Fruit fly (Drosophila melanogaster): ENCODE results near the gene Or23a.

DNA sequence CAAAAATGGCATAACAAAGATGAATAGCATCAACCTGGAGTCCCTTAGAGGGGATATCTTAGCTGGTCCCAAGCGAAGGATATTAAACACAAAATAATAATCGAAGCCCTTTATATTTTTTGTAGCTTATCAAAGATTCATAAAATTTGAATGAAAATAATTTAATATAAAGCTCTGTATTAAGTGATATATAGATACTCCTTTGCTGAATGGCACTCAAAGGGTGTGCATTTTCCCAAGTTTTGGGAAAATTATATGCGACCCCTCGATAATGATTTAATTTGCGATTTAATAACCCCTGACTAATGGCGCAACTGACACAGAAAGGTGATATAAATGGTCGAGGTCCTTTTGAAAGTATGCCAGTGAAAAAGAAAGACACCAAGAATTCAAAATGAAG lies at the start of gene Or23a:
- TF ChIP-seq Mio (GFP tag; optimal IDR thresholded peaks at IDR 0.05) (no peak), CG32264 (GFP tag; optimal IDR thresholded peaks at IDR 0.05) (no peak), Jra (GFP tag; optimal IDR thresholded peaks at IDR 0.05) (no peak), Sp1 (GFP tag; optimal IDR thresholded peaks at IDR 0.05) (no peak), psq (GFP tag; optimal IDR thresholded peaks at IDR 0.05) (no peak), h (GFP tag; optimal IDR thresholded peaks at IDR 0.05) (no peak), ey (GFP tag; optimal IDR thresholded peaks at IDR 0.05) (no peak), Rel (GFP tag; optimal IDR thresholded peaks at IDR 0.05) (no peak), Rel (tag; optimal IDR thresholded peaks at IDR 0.05) (no peak), fru (GFP tag; optimal IDR thresholded peaks at IDR 0.05) (no peak), Myc (optimal IDR thresholded peaks at IDR 0.05) (no peak), OdsH (GFP tag; optimal IDR thresholded peaks at IDR 0.05) (no peak), Hr78 (GFP tag; optimal IDR thresholded peaks at IDR 0.05) (no peak), usp (GFP tag; optimal IDR thresholded peaks at IDR 0.05) (no peak), N (GFP tag; optimal IDR thresholded peaks at IDR 0.05) (no peak)
